Worm (Caenorhabditis elegans): ENCODE results near the gene srx-133.

The srx-133 gene

DNA sequence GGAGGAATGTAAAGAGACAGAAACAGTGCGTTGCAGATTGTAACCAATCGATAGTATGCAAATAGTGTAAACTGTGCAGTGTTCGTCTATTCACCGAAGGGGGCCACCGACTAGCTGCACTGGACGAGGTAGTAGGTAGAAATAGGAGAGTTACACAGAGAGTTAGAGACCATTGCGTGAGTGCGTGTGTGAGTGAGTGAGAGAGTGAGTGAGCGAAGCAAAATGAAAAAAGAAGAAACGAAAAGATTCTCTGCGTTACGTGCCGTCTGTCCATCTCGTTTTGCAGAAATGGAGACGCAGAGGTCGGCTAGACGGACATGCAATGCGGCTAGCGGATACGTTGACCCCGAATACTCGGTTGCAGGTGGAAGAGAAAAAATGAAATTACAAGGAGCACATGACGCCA lies 40.0 kb upstream of the srx-133 start:
- no peak for TF ChIP-seq nhr-21 (tag; optimal IDR thresholded peaks at IDR 0.05)
- TF ChIP-seq skn-1 (tag; optimal IDR thresholded peaks at IDR 0.05): no peak
- TF ChIP-seq unc-39 (tag; optimal IDR thresholded peaks at IDR 0.05): peak; percentile 7
- peak; percentile 46 for TF ChIP-seq gmeb-1 (tag; optimal IDR thresholded peaks at IDR 0.05)
- TF ChIP-seq aly-2 (tag; optimal IDR thresholded peaks at IDR 0.05): no peak
- peak; percentile 78 for TF ChIP-seq fos-1 (tag; optimal IDR thresholded peaks at IDR 0.05)
- peak; percentile 75 for TF ChIP-seq crh-2 (tag; optimal IDR thresholded peaks at IDR 0.05)
- no peak for TF ChIP-seq nhr-11 (tag; optimal IDR thresholded peaks at IDR 0.05)
- peak; percentile 80 for TF ChIP-seq unc-55 (GFP tag; optimal IDR thresholded peaks at IDR 0.05)
- no peak for TF ChIP-seq mab-5 (tag; optimal IDR thresholded peaks at IDR 0.05)
- no peak for TF ChIP-seq egl-27 (tag; optimal IDR thresholded peaks at IDR 0.05)
- no peak for TF ChIP-seq snpc-4 (tag; optimal IDR thresholded peaks at IDR 0.05)
- peak; percentile 24 for TF ChIP-seq lin-13 (GFP tag; optimal IDR thresholded peaks at IDR 0.05)
- no peak for TF ChIP-seq dmd-4 (tag; optimal IDR thresholded peaks at IDR 0.05)
- peak in 1 of 2 experiments; percentile 63 for TF ChIP-seq lsy-2 (tag; optimal IDR thresholded peaks at IDR 0.05)
- TF ChIP-seq nhr-12 (tag; optimal IDR thresholded peaks at IDR 0.05): no peak
- TF ChIP-seq sem-4 (tag; optimal IDR thresholded peaks at IDR 0.05): peak; percentile 6
- TF ChIP-seq nhr-129 (tag; optimal IDR thresholded peaks at IDR 0.05): peak; percentile 94
- peak; percentile 5 for TF ChIP-seq lin-11 (tag; optimal IDR thresholded peaks at IDR 0.05)
- TF ChIP-seq nhr-237 (tag; optimal IDR thresholded peaks at IDR 0.05): no peak
- peak; percentile 41 for TF ChIP-seq sma-9 (GFP tag; optimal IDR thresholded peaks at IDR 0.05)
- TF ChIP-seq sma-9 (tag; optimal IDR thresholded peaks at IDR 0.05): no peak
- TF ChIP-seq ceh-16 (tag; optimal IDR thresholded peaks at IDR 0.05): peak; percentile 0
- peak; percentile 76 for TF ChIP-seq C34F6.9 (tag; optimal IDR thresholded peaks at IDR 0.05)
- TF ChIP-seq blmp-1 (tag; optimal IDR thresholded peaks at IDR 0.05; ENCODE audit: insufficient read depth): peak; percentile 63
- TF ChIP-seq peb-1 (tag; optimal IDR thresholded peaks at IDR 0.05): no peak
- TF ChIP-seq mbf-1 (tag; optimal IDR thresholded peaks at IDR 0.05): no peak
- TF ChIP-seq nhr-10 (tag; optimal IDR thresholded peaks at IDR 0.05): no peak
- TF ChIP-seq nhr-77 (tag; optimal IDR thresholded peaks at IDR 0.05): no peak
- no peak for TF ChIP-seq ceh-82 (tag; optimal IDR thresholded peaks at IDR 0.05)
- no peak for TF ChIP-seq nhr-25 (tag; optimal IDR thresholded peaks at IDR 0.05)
- TF ChIP-seq Y55F3AM.14 (GFP tag; optimal IDR thresholded peaks at IDR 0.05): peak; percentile 6
- TF ChIP-seq elt-1 (tag; optimal IDR thresholded peaks at IDR 0.05): no peak
- no peak for TF ChIP-seq zag-1 (tag; optimal IDR thresholded peaks at IDR 0.05)
- TF ChIP-seq nhr-6 (tag; optimal IDR thresholded peaks at IDR 0.05): no peak
- TF ChIP-seq elt-3 (tag; optimal IDR thresholded peaks at IDR 0.05): no peak
- peak; percentile 89 for TF ChIP-seq F13H6.1 (tag; optimal IDR thresholded peaks at IDR 0.05)

DNA sequence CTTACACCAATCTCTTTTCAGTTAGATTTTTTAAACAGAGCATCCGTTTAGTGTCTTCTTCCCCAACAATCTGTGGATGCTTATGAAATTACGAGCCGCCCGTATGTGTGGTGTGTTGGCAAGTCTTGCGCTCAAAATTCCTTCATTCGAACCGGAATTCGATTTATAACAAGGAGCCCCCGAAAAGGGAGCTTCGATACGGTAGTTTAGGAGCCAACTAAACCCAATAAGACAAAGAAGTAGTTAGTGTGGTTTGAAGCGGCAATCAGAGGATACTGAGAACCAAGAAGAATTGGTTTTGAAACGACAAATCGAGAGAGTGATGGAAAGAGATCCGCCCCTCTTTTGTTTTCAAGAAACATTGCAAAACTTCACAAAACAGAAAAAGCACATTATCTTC lies 36.1 kb upstream of the srx-133 start:
- TF ChIP-seq blmp-1 (tag; optimal IDR thresholded peaks at IDR 0.05; ENCODE audit: insufficient read depth) (no peak), mab-5 (tag; optimal IDR thresholded peaks at IDR 0.05) (no peak), Y55F3AM.14 (GFP tag; optimal IDR thresholded peaks at IDR 0.05) (no peak), nhr-12 (tag; optimal IDR thresholded peaks at IDR 0.05) (no peak), nhr-6 (tag; optimal IDR thresholded peaks at IDR 0.05) (no peak), unc-55 (GFP tag; optimal IDR thresholded peaks at IDR 0.05) (no peak)

DNA sequence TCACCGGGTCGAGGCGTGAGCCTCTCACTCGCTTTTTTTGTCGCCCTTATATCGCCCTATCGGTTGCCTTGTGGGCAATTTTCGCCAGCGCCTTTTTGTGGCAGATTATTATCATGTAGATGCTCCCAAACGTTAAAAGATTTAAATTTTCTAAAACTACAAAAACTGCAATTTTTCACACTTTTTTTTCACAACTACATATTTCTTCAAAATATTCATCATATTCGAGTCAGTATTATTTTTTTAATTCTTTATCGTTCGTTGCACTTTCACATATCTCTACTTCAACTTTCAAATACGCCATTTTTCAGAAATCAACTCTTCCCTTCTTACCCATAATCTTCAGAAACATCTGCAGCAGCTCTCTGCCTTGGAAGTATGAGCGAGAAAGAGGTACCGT lies 35.5 kb upstream of the srx-133 start, which contains the start of gene ceh-24:
Gene ceh-24, plus strand, starts transcription at position 301 of the 400 bp plus-strand sequence.
- TF ChIP-seq gmeb-1 (tag; optimal IDR thresholded peaks at IDR 0.05) (no peak), ama-1 (optimal IDR thresholded peaks at IDR 0.05) (no peak), unc-55 (GFP tag; optimal IDR thresholded peaks at IDR 0.05) (no peak), mbf-1 (tag; optimal IDR thresholded peaks at IDR 0.05) (no peak), ceh-82 (tag; optimal IDR thresholded peaks at IDR 0.05) (no peak), skn-1 (tag; optimal IDR thresholded peaks at IDR 0.05) (no peak), ztf-11 (tag; optimal IDR thresholded peaks at IDR 0.05) (no peak), ZK546.5 (tag; optimal IDR thresholded peaks at IDR 0.05) (no peak), mab-5 (tag; optimal IDR thresholded peaks at IDR 0.05) (no peak), nhr-12 (tag; optimal IDR thresholded peaks at IDR 0.05) (no peak), ztf-4 (tag; optimal IDR thresholded peaks at IDR 0.05) (no peak), snpc-4 (tag; optimal IDR thresholded peaks at IDR 0.05) (no peak), lin-11 (tag; optimal IDR thresholded peaks at IDR 0.05) (no peak), ceh-16 (tag; optimal IDR thresholded peaks at IDR 0.05) (no peak), unc-39 (tag; optimal IDR thresholded peaks at IDR 0.05) (no peak), elt-3 (tag; optimal IDR thresholded peaks at IDR 0.05) (no peak)
